Fruit fly (Drosophila melanogaster) whole organism, wandering third instar larva: ENCODE data around the gene CSN8.

Experiments
- Abd-B ChIP-seq: fragments of >200 bp; optimal IDR thresholded peaks from 2 replicates; lab custom pipeline; 2017; ENCODE audit warnings: missing biosample characterization, missing genetic modification characterization
- CG9705 ChIP-seq: fragments of 200-800 bp; sonication (Bioruptor generic); optimal IDR thresholded peaks from 2 replicates; lab custom pipeline; 2018; ENCODE audit warnings: missing biosample characterization, mild to moderate bottlenecking, missing genetic modification characterization
- Dfd ChIP-seq: fragments of >200 bp; optimal IDR thresholded peaks from 2 replicates; lab custom pipeline; 2017; ENCODE audit warnings: missing biosample characterization, missing genetic modification characterization
- Dif ChIP-seq: fragments of 200-275, 200-300 bp; sonication (Bioruptor generic); optimal IDR thresholded peaks from 2 replicates; lab custom pipeline; 2018; ENCODE audit warnings: missing biosample characterization, missing genetic modification characterization; ENCODE audit not compliant: partially characterized antibody
- HLH106 ChIP-seq: fragments of 200-800 bp; optimal IDR thresholded peaks from 3 replicates; lab custom pipeline; 2019; ENCODE audit warnings: missing biosample characterization, mild to moderate bottlenecking, missing genetic modification characterization, moderate library complexity
- Hnf4 ChIP-seq: fragments of 200-800 bp; sonication (Bioruptor generic); optimal IDR thresholded peaks from 2 replicates; lab custom pipeline; 2016; ENCODE audit warnings: missing biosample characterization, mild to moderate bottlenecking, missing genetic modification characterization
- Hr83 ChIP-seq: fragments of 200-300 bp; sonication (Bioruptor generic); optimal IDR thresholded peaks from 2 replicates; lab custom pipeline; 2016; ENCODE audit warnings: missing biosample characterization, mild to moderate bottlenecking, missing genetic modification characterization, moderate library complexity; ENCODE audit not compliant: poor library complexity, severe bottlenecking
- Jra ChIP-seq: sonication (Bioruptor generic); optimal IDR thresholded peaks from 2 replicates; lab custom pipeline; 2016; ENCODE audit warnings: missing biosample characterization, missing genetic modification characterization
- Mio ChIP-seq: sonication (Bioruptor generic); optimal IDR thresholded peaks from 2 replicates; lab custom pipeline; 2016; ENCODE audit warnings: missing biosample characterization, missing genetic modification characterization
- N ChIP-seq: fragments of >200 bp; optimal IDR thresholded peaks from 2 replicates; lab custom pipeline; 2018; ENCODE audit warnings: missing biosample characterization, missing external identifiers, missing genetic modification characterization
- OdsH ChIP-seq: fragments of 200-800 bp; sonication (Bioruptor generic); optimal IDR thresholded peaks from 2 replicates; lab custom pipeline; 2016; ENCODE audit warnings: missing biosample characterization, mild to moderate bottlenecking, missing genetic modification characterization
- Rel ChIP-seq, 2 experiments: fragments of 200-800 bp; sonication (Bioruptor generic) in 1 of 2; optimal IDR thresholded peaks; 2 replicates in 1 of 2; 3 replicates in 1 of 2; lab custom pipeline; 2016 to 2019; ENCODE audit warnings: mild to moderate bottlenecking in 2 of 2, missing biosample characterization in 2 of 2, missing genetic modification characterization in 2 of 2, moderate library complexity in 1 of 2
- Sp1 ChIP-seq: fragments of 200-800 bp; sonication (Bioruptor generic); optimal IDR thresholded peaks from 3 replicates; lab custom pipeline; 2019; ENCODE audit warnings: missing biosample characterization, mild to moderate bottlenecking, missing genetic modification characterization, moderate library complexity
- Vsx2 ChIP-seq: fragments of 200-300, 225-300 bp; sonication (Bioruptor generic); optimal IDR thresholded peaks from 2 replicates; lab custom pipeline; 2018; ENCODE audit warnings: missing biosample characterization, missing genetic modification characterization; ENCODE audit not compliant: partially characterized antibody
- brk ChIP-seq: fragments of 200-800 bp; sonication (Bioruptor generic); optimal IDR thresholded peaks from 2 replicates; lab custom pipeline; 2016; ENCODE audit warnings: missing biosample characterization, mild to moderate bottlenecking, missing genetic modification characterization
- dl ChIP-seq, 2 experiments: fragments of 175-275, 200-275 bp in 1 of 2; fragments of 200-275 bp in 1 of 2; sonication (Bioruptor generic); optimal IDR thresholded peaks; lab custom pipeline; 2018; ENCODE audit warnings: mild to moderate bottlenecking in 2 of 2, missing biosample characterization in 2 of 2, missing genetic modification characterization in 2 of 2, moderate library complexity in 2 of 2; ENCODE audit not compliant: partially characterized antibody in 2 of 2, insufficient read depth in 1 of 2
- dsf ChIP-seq: sonication (Bioruptor generic); optimal IDR thresholded peaks from 2 replicates; lab custom pipeline; 2016; ENCODE audit warnings: missing biosample characterization, missing genetic modification characterization, borderline replicate concordance
- ey ChIP-seq: fragments of 200-800 bp; sonication (Bioruptor generic); optimal IDR thresholded peaks from 2 replicates; lab custom pipeline; 2016; ENCODE audit warnings: missing biosample characterization, missing genetic modification characterization
- foxo ChIP-seq, 2 experiments: fragments of 200-800 bp; sonication (Bioruptor generic); optimal IDR thresholded peaks; 2 replicates in 1 of 2; 3 replicates in 1 of 2; lab custom pipeline; 2016 to 2017; ENCODE audit warnings: missing biosample characterization in 2 of 2, missing genetic modification characterization in 2 of 2
- fru ChIP-seq: fragments of 200-800 bp; sonication (Bioruptor generic); optimal IDR thresholded peaks from 3 replicates; lab custom pipeline; 2016; ENCODE audit warnings: missing biosample characterization, mild to moderate bottlenecking, missing genetic modification characterization
- h ChIP-seq: fragments of 200-800 bp; sonication (Bioruptor generic); optimal IDR thresholded peaks from 3 replicates; lab custom pipeline; 2016; ENCODE audit warnings: missing biosample characterization, mild to moderate bottlenecking, missing genetic modification characterization
- jim ChIP-seq: fragments of 175-275, 200-325 bp; sonication (Bioruptor generic); optimal IDR thresholded peaks from 2 replicates; lab custom pipeline; 2016; ENCODE audit warnings: missing biosample characterization, mild to moderate bottlenecking, missing genetic modification characterization
- lola ChIP-seq: fragments of >200 bp; optimal IDR thresholded peaks from 2 replicates; lab custom pipeline; 2017; ENCODE audit warnings: missing biosample characterization, missing genetic modification characterization
- psq ChIP-seq: fragments of 200-800 bp; sonication (Bioruptor generic); optimal IDR thresholded peaks from 3 replicates; lab custom pipeline; 2017; ENCODE audit warnings: missing biosample characterization, mild to moderate bottlenecking, missing genetic modification characterization, moderate library complexity
- rgr ChIP-seq: fragments of 200-800 bp; sonication (Bioruptor generic); optimal IDR thresholded peaks from 3 replicates; lab custom pipeline; 2016; ENCODE audit warnings: missing biosample characterization, mild to moderate bottlenecking, missing genetic modification characterization
- sv ChIP-seq: fragments of 200-800 bp; sonication (Bioruptor generic); optimal IDR thresholded peaks from 3 replicates; lab custom pipeline; 2016; ENCODE audit warnings: missing biosample characterization, missing genetic modification characterization
- woc ChIP-seq: sonication (Bioruptor generic); optimal IDR thresholded peaks from 2 replicates; lab custom pipeline; 2016; ENCODE audit warnings: missing biosample characterization, mild to moderate bottlenecking, missing genetic modification characterization

Gene CSN8

DNA sequence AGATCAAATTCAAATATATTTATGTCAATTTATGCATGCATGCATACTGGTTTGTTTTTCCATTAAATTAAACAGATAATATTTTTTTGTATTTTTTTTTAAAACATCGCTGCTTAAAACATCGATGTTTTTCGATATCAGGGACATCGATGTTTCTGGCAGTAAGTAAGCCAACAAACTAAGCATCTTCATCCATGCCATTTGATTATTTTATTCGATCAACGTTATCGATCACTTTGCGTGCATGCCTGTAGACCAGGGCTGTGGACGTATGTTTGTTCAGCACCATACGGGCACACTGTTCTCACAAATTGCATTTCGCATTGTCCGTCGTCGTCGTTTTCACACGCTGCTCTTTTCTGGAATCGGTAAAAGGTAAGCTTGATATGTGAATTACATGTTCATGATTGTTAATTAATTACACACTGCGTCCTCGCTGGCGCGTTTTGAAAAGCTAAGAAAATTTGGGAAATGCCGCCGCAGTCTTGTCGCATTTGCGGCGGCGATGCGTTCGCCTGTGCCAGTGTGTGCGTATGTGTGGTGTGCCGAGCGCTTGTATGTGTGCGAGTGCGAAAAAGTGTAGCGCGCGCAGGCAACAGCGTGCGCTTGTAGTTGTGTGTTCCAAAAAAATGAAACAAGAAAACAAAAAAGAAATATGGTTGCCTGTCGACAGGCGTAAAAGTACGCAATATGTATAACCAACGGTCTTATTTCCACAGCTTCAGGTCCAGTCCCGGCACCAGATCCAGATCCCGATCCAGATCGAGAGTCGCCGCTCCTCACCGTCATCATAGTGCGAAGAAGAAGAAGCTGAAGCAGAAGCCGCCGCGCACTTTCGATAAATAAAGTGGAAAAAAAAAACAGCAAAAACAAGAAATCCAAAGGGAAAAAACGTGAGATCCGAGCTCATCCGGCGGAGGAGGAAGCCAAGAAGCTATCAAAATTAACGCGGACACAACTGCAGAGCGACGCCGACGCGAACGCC is 38.9 kb downstream of the CSN8 start, which contains the start of gene emb:
emb (plus strand) TSS at position 288 of the 985 bp plus-strand sequence.
- peak; percentile 7 for TF ChIP-seq sv (GFP tag; lab: Kevin White, UChicago)
- TF ChIP-seq OdsH (GFP tag; lab: Kevin White, UChicago): peak; percentile 40
- TF ChIP-seq dsf: peak; percentile 6
- TF ChIP-seq jim (GFP tag; lab: Kevin White, UChicago): peak; percentile 46
- peak; percentile 69 for TF ChIP-seq fru (GFP tag; lab: Kevin White, UChicago)
- peak; percentile 25 for TF ChIP-seq CG9705 (GFP tag; lab: Kevin White, UChicago)
- peak; percentile 20 for TF ChIP-seq ey
- TF ChIP-seq Dfd (GFP tag; lab: Kevin White, UChicago): no peak
- no peak for TF ChIP-seq dl (GFP tag; optimal IDR thresholded peaks at IDR 0.05; lab: Kevin White, UChicago; ENCODE audit: insufficient read depth in 1 of 2, partially characterized antibody in 2 of 2)
- TF ChIP-seq Jra (GFP tag; lab: Kevin White, UChicago): peak; percentile 40
- TF ChIP-seq foxo (GFP tag; optimal IDR thresholded peaks at IDR 0.05; lab: Kevin White, UChicago): peak in 1 of 2 experiments; percentile 60
- TF ChIP-seq HLH106: peak; percentile 11
- peak; percentile 58 for TF ChIP-seq h (GFP tag; lab: Kevin White, UChicago)
- TF ChIP-seq N (GFP tag; lab: Kevin White, UChicago): peak; percentile 75
- peak; percentile 73 for TF ChIP-seq Sp1
- no peak for TF ChIP-seq Rel (GFP tag; optimal IDR thresholded peaks at IDR 0.05; lab: Kevin White, UChicago)
- peak; percentile 49 for TF ChIP-seq Rel (tag; optimal IDR thresholded peaks at IDR 0.05; lab: Kevin White, UChicago)
- TF ChIP-seq Mio (GFP tag; lab: Kevin White, UChicago): no peak
- TF ChIP-seq brk (GFP tag; lab: Kevin White, UChicago): no peak
- TF ChIP-seq rgr: peak; percentile 61
- no peak for TF ChIP-seq Dif (GFP tag; lab: Kevin White, UChicago)
- peak; percentile 54 for TF ChIP-seq woc (GFP tag; lab: Kevin White, UChicago)
- peak; percentile 45 for TF ChIP-seq psq (GFP tag; lab: Kevin White, UChicago)
- TF ChIP-seq Hr83 (GFP tag; lab: Kevin White, UChicago): peak; percentile 80

DNA sequence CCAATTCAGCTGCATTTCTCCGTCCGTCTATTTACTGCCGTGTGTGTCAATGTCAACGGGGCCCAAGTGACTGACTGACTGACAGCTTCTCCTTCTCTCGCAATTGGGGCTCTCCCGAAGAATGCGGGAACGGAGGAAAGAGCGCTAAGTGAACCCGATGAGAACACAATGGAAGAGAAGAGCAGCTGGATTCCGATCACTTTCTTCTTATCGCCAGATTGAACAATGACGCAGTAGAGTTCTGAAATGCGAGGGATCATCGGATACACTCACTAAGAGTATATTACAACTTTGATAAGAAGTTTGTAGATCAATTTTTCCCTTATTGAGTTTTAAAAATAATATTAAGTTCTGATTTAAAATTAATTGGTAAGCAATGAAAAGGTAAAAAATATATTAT is 46.9 kb downstream of the CSN8 start, which contains the start of gene Naglu:
Naglu (minus strand) TSS at position 339 of the 400 bp plus-strand sequence.
- no peak for TF ChIP-seq rgr
- TF ChIP-seq Abd-B (GFP tag; lab: Kevin White, UChicago): no peak
- TF ChIP-seq Dif (GFP tag; lab: Kevin White, UChicago): peak; percentile 81
- TF ChIP-seq N (GFP tag; lab: Kevin White, UChicago): no peak
- TF ChIP-seq ey: peak; percentile 24
- TF ChIP-seq Jra (GFP tag; lab: Kevin White, UChicago): no peak
- TF ChIP-seq woc (GFP tag; lab: Kevin White, UChicago): no peak
- TF ChIP-seq dl (GFP tag; optimal IDR thresholded peaks at IDR 0.05; lab: Kevin White, UChicago; ENCODE audit: insufficient read depth in 1 of 2, partially characterized antibody in 2 of 2): peak in 1 of 2 experiments; percentile 61
- peak; percentile 65 for TF ChIP-seq Vsx2 (GFP tag; lab: Kevin White, UChicago)
- peak; percentile 31 for TF ChIP-seq fru (GFP tag; lab: Kevin White, UChicago)
- TF ChIP-seq HLH106: no peak
- no peak for TF ChIP-seq jim (GFP tag; lab: Kevin White, UChicago)
- no peak for TF ChIP-seq lola (GFP tag; lab: Kevin White, UChicago)
- no peak for TF ChIP-seq Hnf4
- no peak for TF ChIP-seq sv (GFP tag; lab: Kevin White, UChicago)
- TF ChIP-seq Hr83 (GFP tag; lab: Kevin White, UChicago): peak; percentile 64
- peak; percentile 36 for TF ChIP-seq Sp1
